Worm (Caenorhabditis elegans) whole organism, L4 larva: Measurements from ENCODE around the gene apc-2.

ENCODE experiments used
- D1046.2 ChIP-seq: fragments of 200-800 bp; sonication (Bioruptor generic); IDR thresholded peaks from 2 replicates; pipeline ENCODE4 v1.3.6; 2022; ENCODE audit warnings: missing genetic modification characterization, missing compliant biosample characterization
- F26F4.8 ChIP-seq: fragments of 200-800 bp; sonication (Bioruptor generic); conservative IDR thresholded peaks from 2 replicates; pipeline ENCODE4 v1.3.6; 2022; ENCODE audit warnings: missing genetic modification characterization, missing compliant biosample characterization
- F37D6.2 ChIP-seq: sonication (generic microtip); optimal IDR thresholded peaks from 2 replicates; lab custom pipeline; 2016; ENCODE audit warnings: mild to moderate bottlenecking, missing genetic modification characterization, missing compliant biosample characterization
- T20F7.1 ChIP-seq: fragments of 200-800 bp; sonication (Bioruptor generic); optimal IDR thresholded peaks from 2 replicates; lab custom pipeline; 2018; ENCODE audit warnings: mild to moderate bottlenecking, missing genetic modification characterization, missing compliant biosample characterization
- Y105C5A.15 ChIP-seq: fragments of 200-800 bp; sonication (Bioruptor generic); IDR thresholded peaks from 2 replicates; pipeline ENCODE4 v1.3.6; 2022; ENCODE audit warnings: missing genetic modification characterization, missing compliant biosample characterization
- Y48G9A.11 ChIP-seq: fragments of 200-800 bp; sonication (Bioruptor generic); IDR thresholded peaks from 2 replicates; pipeline ENCODE4 v1.3.6; 2022; ENCODE audit warnings: missing genetic modification reagents, missing genetic modification characterization, missing compliant biosample characterization
- Y75B8A.6 ChIP-seq: fragments of 200-800 bp; sonication (Bioruptor generic); IDR thresholded peaks from 2 replicates; pipeline ENCODE4 v1.3.6; 2022; ENCODE audit warnings: missing genetic modification reagents, missing genetic modification characterization, missing compliant biosample characterization
- arid-1 ChIP-seq: fragments of 200-800 bp; sonication (Bioruptor generic); conservative IDR thresholded peaks from 2 replicates; pipeline ENCODE4 v1.3.6; 2022; ENCODE audit warnings: missing genetic modification reagents, missing genetic modification characterization, missing compliant biosample characterization
- ceh-32 ChIP-seq: sonication (generic microtip); optimal IDR thresholded peaks from 2 replicates; lab custom pipeline; 2016; ENCODE audit warnings: mild to moderate bottlenecking, missing genetic modification characterization, missing compliant biosample characterization; ENCODE audit not compliant: poor library complexity
- ceh-82 ChIP-seq: sonication (generic microtip); optimal IDR thresholded peaks from 2 replicates; lab custom pipeline; 2017; ENCODE audit warnings: missing biosample characterization, missing genetic modification characterization
- daf-12 ChIP-seq: fragments of 150-350 bp; optimal IDR thresholded peaks from 2 replicates; lab custom pipeline; 2014; ENCODE audit warnings: missing biosample characterization, missing genetic modification reagents, missing genetic modification characterization
- dmd-9 ChIP-seq: fragments of 200-800 bp; sonication (Bioruptor generic); IDR thresholded peaks from 2 replicates; pipeline ENCODE4 v1.3.6; 2022; ENCODE audit warnings: missing genetic modification reagents, missing genetic modification characterization, missing compliant biosample characterization
- dve-1 ChIP-seq: sonication (generic microtip); optimal IDR thresholded peaks from 2 replicates; lab custom pipeline; 2017; ENCODE audit warnings: antibody characterized with exemption, mild to moderate bottlenecking, missing genetic modification characterization, missing compliant biosample characterization; ENCODE audit not compliant: insufficient read depth
- egl-43 ChIP-seq: fragments of 200-800 bp; sonication (Bioruptor generic); IDR thresholded peaks from 2 replicates; pipeline ENCODE4 v1.3.6; 2022; ENCODE audit warnings: missing genetic modification reagents, missing genetic modification characterization, missing compliant biosample characterization
- gei-8 ChIP-seq: fragments of 200-800 bp; sonication (Bioruptor generic); optimal IDR thresholded peaks from 2 replicates; lab custom pipeline; 2018; ENCODE audit warnings: mild to moderate bottlenecking, missing genetic modification characterization, missing compliant biosample characterization
- hif-1 ChIP-seq, 2 experiments: sonication (generic microtip); optimal IDR thresholded peaks; 2 replicates each; lab custom pipeline; 2016 to 2017; ENCODE audit warnings: missing compliant biosample characterization in 2 of 2, missing genetic modification characterization in 2 of 2, missing genetic modification reagents in 2 of 2, missing genotype in 2 of 2, mild to moderate bottlenecking in 1 of 2
- hlh-11 ChIP-seq: fragments of 200-800 bp; sonication (Bioruptor generic); optimal IDR thresholded peaks from 2 replicates; lab custom pipeline; 2018; ENCODE audit warnings: mild to moderate bottlenecking, missing genetic modification characterization, missing compliant biosample characterization
- hmg-1.1 ChIP-seq: fragments of 200-800 bp; sonication (Bioruptor generic); IDR thresholded peaks from 2 replicates; pipeline ENCODE4 v1.3.6; 2022; ENCODE audit warnings: missing genetic modification reagents, missing genetic modification characterization, missing compliant biosample characterization
- jun-1 ChIP-seq: fragments of 150-350 bp; optimal IDR thresholded peaks from 2 replicates; lab custom pipeline; 2014; ENCODE audit warnings: missing biosample characterization, missing genetic modification reagents, missing genetic modification characterization
- lim-7 ChIP-seq: fragments of 200-800 bp; sonication (Bioruptor generic); IDR thresholded peaks from 2 replicates; pipeline ENCODE4 v1.3.6; 2022; ENCODE audit warnings: missing genetic modification characterization, missing compliant biosample characterization
- lin-38 ChIP-seq: fragments of 200-800 bp; sonication (Bioruptor generic); IDR thresholded peaks from 2 replicates; pipeline ENCODE4 v1.3.6; 2022; ENCODE audit warnings: missing genetic modification reagents, missing genetic modification characterization, missing compliant biosample characterization
- madf-5 ChIP-seq, 2 experiments: fragments of 200-800 bp; sonication (Bioruptor generic); IDR thresholded peaks; 2 replicates each; pipeline ENCODE4 v1.3.6; 2022; ENCODE audit warnings: missing compliant biosample characterization in 2 of 2, missing genetic modification characterization in 2 of 2
- madf-9 ChIP-seq: fragments of 200-800 bp; sonication (Bioruptor generic); conservative IDR thresholded peaks from 2 replicates; pipeline ENCODE4 v1.3.6; 2022; ENCODE audit warnings: missing genetic modification reagents, missing genetic modification characterization, missing compliant biosample characterization
- mdl-1 ChIP-seq, 2 experiments: fragments of 150-350 bp in 1 of 2; sonication (generic microtip) in 1 of 2; optimal IDR thresholded peaks; 2 replicates each; lab custom pipeline; 2014 to 2017; ENCODE audit warnings: missing biosample characterization in 2 of 2, missing genetic modification characterization in 2 of 2
- mep-1 ChIP-seq: fragments of 150-350 bp; sonication (generic microtip); optimal IDR thresholded peaks from 3 replicates; lab custom pipeline; 2014; ENCODE audit warnings: missing biosample characterization, missing genetic modification characterization
- mes-2 ChIP-seq: sonication (generic microtip); optimal IDR thresholded peaks from 2 replicates; lab custom pipeline; 2016; ENCODE audit warnings: missing genotype, mild to moderate bottlenecking, missing genetic modification characterization, missing compliant biosample characterization; ENCODE audit not compliant: poor library complexity, severe bottlenecking
- nhr-10 ChIP-seq: fragments of 150-350 bp; optimal IDR thresholded peaks from 2 replicates; lab custom pipeline; 2014; ENCODE audit warnings: missing biosample characterization, missing genetic modification characterization
- nhr-111 ChIP-seq: fragments of 200-800 bp; sonication (Bioruptor generic); optimal IDR thresholded peaks from 2 replicates; lab custom pipeline; 2018; ENCODE audit warnings: mild to moderate bottlenecking, missing genetic modification characterization, missing compliant biosample characterization
- nhr-25 ChIP-seq: sonication (generic microtip); optimal IDR thresholded peaks from 2 replicates; lab custom pipeline; 2017; ENCODE audit warnings: missing genetic modification characterization, mild to moderate bottlenecking, missing compliant biosample characterization, antibody characterized with exemption, moderate library complexity, borderline replicate concordance; ENCODE audit not compliant: insufficient read depth
- pha-4 ChIP-seq, 2 experiments: fragments of 150-350 bp in 1 of 2; fragments of 200-800 bp in 1 of 2; sonication (Bioruptor generic) in 1 of 2; IDR thresholded peaks in 1 of 2; optimal IDR thresholded peaks in 1 of 2; 2 replicates each; pipeline versions ENCODE4 v1.3.6 to Lab custom; 2014 to 2022; ENCODE audit warnings: missing genetic modification characterization in 2 of 2, missing genetic modification reagents in 2 of 2, missing biosample characterization in 1 of 2, missing compliant biosample characterization in 1 of 2
- rbr-2 ChIP-seq: sonication (generic microtip); optimal IDR thresholded peaks from 2 replicates; lab custom pipeline; 2016; ENCODE audit warnings: missing genotype, missing genetic modification characterization, missing compliant biosample characterization
- snpc-1.2 ChIP-seq: fragments of 200-800 bp; sonication (Bioruptor generic); IDR thresholded peaks from 2 replicates; pipeline ENCODE4 v1.3.6; 2022; ENCODE audit warnings: missing genetic modification reagents, missing genetic modification characterization, missing compliant biosample characterization
- spr-1 ChIP-seq: sonication (generic microtip); optimal IDR thresholded peaks from 2 replicates; lab custom pipeline; 2016; ENCODE audit warnings: mild to moderate bottlenecking, missing genetic modification characterization, missing compliant biosample characterization
- spr-3 ChIP-seq: fragments of 200-800 bp; sonication (Bioruptor generic); optimal IDR thresholded peaks from 2 replicates; lab custom pipeline; 2018; ENCODE audit warnings: mild to moderate bottlenecking, missing genetic modification characterization, missing compliant biosample characterization
- unc-130 ChIP-seq: sonication (generic microtip); optimal IDR thresholded peaks from 2 replicates; lab custom pipeline; 2016; ENCODE audit warnings: missing genetic modification reagents, missing genetic modification characterization, missing compliant biosample characterization
- zag-1 ChIP-seq: fragments of 150-350 bp; optimal IDR thresholded peaks from 2 replicates; lab custom pipeline; 2014; ENCODE audit warnings: missing biosample characterization, missing genetic modification characterization
- zip-2 ChIP-seq: fragments of 150-350 bp; optimal IDR thresholded peaks from 2 replicates; lab custom pipeline; 2014; ENCODE audit warnings: missing biosample characterization, missing genetic modification characterization

apc-2 gene

ce11 chrIII:8106476-8106875 is 26.0 kb downstream of the apc-2 start (continued):
- TF ChIP-seq spr-3 (GFP tag; lab: Kevin White, UChicago) (peak; percentile 18), zag-1 (no peak), F37D6.2 (no peak), lin-38 (GFP tag; lab: Robert Waterston, UW) (peak; percentile 67), mdl-1 (tag; optimal IDR thresholded peaks at IDR 0.05; lab: Kevin White, UChicago) (peak in 1 of 2 experiments; percentile 24), unc-130 (GFP tag; lab: Kevin White, UChicago) (peak; percentile 30), dve-1 (peak; percentile 5), hlh-11 (tag; lab: Kevin White, UChicago) (peak; percentile 38), hmg-1.1 (GFP tag; lab: Robert Waterston, UW) (peak; percentile 78), ceh-32 (tag; lab: Kevin White, UChicago) (no peak), gei-8 (GFP tag; lab: Kevin White, UChicago) (peak; percentile 42), T20F7.1 (GFP tag; lab: Kevin White, UChicago) (peak; percentile 23), Y48G9A.11 (GFP tag; lab: Robert Waterston, UW) (peak; percentile 64; the same call in 1 of the 2 replicates), arid-1 (peak; percentile 54; the same call in 1 of the 2 replicates), mep-1 (tag; lab: Kevin White, UChicago) (peak; percentile 15), egl-43 (GFP tag; lab: Robert Waterston, UW) (peak; percentile 86), madf-9 (GFP tag; lab: Robert Waterston, UW) (peak; percentile 62), lim-7 (GFP tag; lab: Robert Waterston, UW) (peak; percentile 72), mes-2 (peak; percentile 82), nhr-10 (tag; lab: Kevin White, UChicago) (no peak), D1046.2 (GFP tag; lab: Robert Waterston, UW) (0 out of 2 replicates have a peak, but pooled peaks have one; percentile 50), F26F4.8 (GFP tag; lab: Robert Waterston, UW) (no peak), dmd-9 (GFP tag; lab: Robert Waterston, UW) (peak; percentile 68; the same call in 1 of the 2 replicates), snpc-1.2 (GFP tag; lab: Robert Waterston, UW) (0 out of 2 replicates have a peak, but pooled peaks have one; percentile 59)
- TF ChIP-seq, all 104 proteins: peak for 36

- TF ChIP-seq daf-12 (no peak), pha-4 (GFP tag; IDR thresholded peaks at IDR 0.05; lab: Robert Waterston, UW) (no peak), pha-4 (tag; optimal IDR thresholded peaks at IDR 0.05; lab: Kevin White, UChicago) (no peak), D1046.2 (GFP tag; lab: Robert Waterston, UW) (no peak), spr-1 (no peak), madf-9 (GFP tag; lab: Robert Waterston, UW) (no peak), mdl-1 (tag; optimal IDR thresholded peaks at IDR 0.05; lab: Kevin White, UChicago) (no peak), zip-2 (tag; lab: Kevin White, UChicago) (no peak), Y75B8A.6 (GFP tag; lab: Robert Waterston, UW) (no peak), lim-7 (GFP tag; lab: Robert Waterston, UW) (no peak), nhr-25 (tag; lab: Kevin White, UChicago) (no peak), madf-5 (GFP tag; IDR thresholded peaks at IDR 0.05; lab: Robert Waterston, UW) (no peak), hif-1 (tag; optimal IDR thresholded peaks at IDR 0.05; lab: Kevin White, UChicago) (no peak), ceh-82 (tag; lab: Kevin White, UChicago) (no peak), rbr-2 (tag; lab: Kevin White, UChicago) (no peak), Y105C5A.15 (no peak), nhr-111 (no peak), ceh-32 (tag; lab: Kevin White, UChicago) (no peak), jun-1 (tag; lab: Kevin White, UChicago) (no peak)
These were observed 28.1 kb downstream of the apc-2 start, which contains the start of gene C14B9.3 for ce11 chrIII:8108490-8108889. Gene C14B9.3, plus strand, starts transcription at chrIII:8108790.
